Worm (Caenorhabditis elegans) whole organism, L3 larva: ENCODE results near the gene clic-1.

ENCODE experiments used
- ama-1 ChIP-seq: fragments of 150-350 bp; optimal IDR thresholded peaks from 2 replicates; lab custom pipeline; 2018
- elt-1 ChIP-seq: fragments of 150-350 bp; optimal IDR thresholded peaks from 2 replicates; lab custom pipeline; 2014; ENCODE audit warnings: missing biosample characterization, missing genetic modification characterization
- elt-3 ChIP-seq, 3 experiments: fragments of 150-350 bp in 1 of 3; sonication (generic microtip) in 2 of 3; optimal IDR thresholded peaks; 2 replicates in 2 of 3; 4 replicates in 1 of 3; lab custom pipeline; 2014 to 2017; ENCODE audit warnings: missing biosample characterization in 3 of 3, missing genetic modification characterization in 3 of 3
- nhr-237 ChIP-seq: fragments of 150-350 bp; optimal IDR thresholded peaks from 2 replicates; lab custom pipeline; 2014; ENCODE audit warnings: missing biosample characterization, missing genetic modification characterization
- nhr-28 ChIP-seq: fragments of 150-350 bp; optimal IDR thresholded peaks from 2 replicates; lab custom pipeline; 2014; ENCODE audit warnings: missing biosample characterization, missing genetic modification characterization
- nhr-76 ChIP-seq: fragments of 150-350 bp; sonication (generic microtip); optimal IDR thresholded peaks from 5 replicates; lab custom pipeline; 2014; ENCODE audit warnings: missing biosample characterization, missing genetic modification characterization
- pha-4 ChIP-seq: fragments of 150-350 bp; optimal IDR thresholded peaks from 2 replicates; lab custom pipeline; 2014; ENCODE audit warnings: missing biosample characterization, missing genetic modification reagents, missing genetic modification characterization
- pqm-1 ChIP-seq: fragments of 150-350 bp; optimal IDR thresholded peaks from 2 replicates; lab custom pipeline; 2017; ENCODE audit warnings: missing biosample characterization, missing genetic modification characterization, inconsistent platforms
- skn-1 ChIP-seq: fragments of 150-350 bp; optimal IDR thresholded peaks from 2 replicates; lab custom pipeline; 2014; ENCODE audit warnings: missing biosample characterization, missing genetic modification characterization
- tbx-2 ChIP-seq: sonication (generic microtip); optimal IDR thresholded peaks from 2 replicates; lab custom pipeline; 2016; ENCODE audit warnings: mild to moderate bottlenecking, missing genetic modification characterization, missing compliant biosample characterization
- unc-39 ChIP-seq: sonication (generic microtip); optimal IDR thresholded peaks from 4 replicates; lab custom pipeline; 2017; ENCODE audit warnings: missing biosample characterization, missing genetic modification characterization
- unc-62 ChIP-seq: fragments of 150-350 bp; sonication (generic microtip); optimal IDR thresholded peaks from 4 replicates; lab custom pipeline; 2014; ENCODE audit warnings: missing biosample characterization, missing genetic modification reagents, missing genetic modification characterization
- ztf-4 ChIP-seq: fragments of 150-350 bp; optimal IDR thresholded peaks from 2 replicates; lab custom pipeline; 2014; ENCODE audit warnings: missing biosample characterization, missing genetic modification characterization

ce11 chrV:7689888-7690287 is 44.8 kb downstream of the clic-1 start, which contains the start of gene C12D5.9:
- TF ChIP-seq nhr-237 = no peak
- no peak for TF ChIP-seq pha-4 (tag; lab: Kevin White, UChicago)
- no peak for TF ChIP-seq unc-62
- TF ChIP-seq elt-1 = no peak
- TF ChIP-seq nhr-76 (tag; lab: Kevin White, UChicago) = no peak
- no peak for TF ChIP-seq skn-1 (tag; lab: Kevin White, UChicago)
- TF ChIP-seq ztf-4 (tag; lab: Kevin White, UChicago) = no peak
- TF ChIP-seq elt-3 (tag; optimal IDR thresholded peaks at IDR 0.05; lab: Kevin White, UChicago) = no peak
- TF ChIP-seq pqm-1 = no peak
- TF ChIP-seq nhr-28 = no peak
- TF ChIP-seq unc-39 (tag; lab: Kevin White, UChicago) = no peak
- no peak for TF ChIP-seq ama-1 (lab: Kevin White, UChicago)
- TF ChIP-seq tbx-2 (tag; lab: Kevin White, UChicago) = no peak
